Fruit fly (Drosophila melanogaster): ENCODE measurements around the gene CG13457.

Gene CG13457

dm6 chr3L:15113257-15113656 lies 17.9 kb downstream of the CG13457 start, which contains the start of gene CG13458:
Gene CG13458 (plus strand): TSS chr3L:15113557.
- TF ChIP-seq jim (GFP tag; optimal IDR thresholded peaks at IDR 0.05) (no peak), Rel (GFP tag; optimal IDR thresholded peaks at IDR 0.05) (no peak), Rel (tag; optimal IDR thresholded peaks at IDR 0.05) (no peak), GATAd (GFP tag; optimal IDR thresholded peaks at IDR 0.05) (no peak), Hnf4 (GFP tag; optimal IDR thresholded peaks at IDR 0.05) (no peak), rgr (GFP tag; optimal IDR thresholded peaks at IDR 0.05) (no peak), CG9705 (GFP tag; optimal IDR thresholded peaks at IDR 0.05) (no peak), h (GFP tag; optimal IDR thresholded peaks at IDR 0.05) (no peak), Hr83 (GFP tag; optimal IDR thresholded peaks at IDR 0.05; ENCODE audit: poor library complexity, severe bottlenecking) (no peak), lola (GFP tag; optimal IDR thresholded peaks at IDR 0.05) (no peak), br (GFP tag; optimal IDR thresholded peaks at IDR 0.05) (no peak), ey (GFP tag; optimal IDR thresholded peaks at IDR 0.05) (no peak), CG32264 (GFP tag; optimal IDR thresholded peaks at IDR 0.05) (no peak), Sp1 (GFP tag; optimal IDR thresholded peaks at IDR 0.05) (no peak)

dm6 chr3L:15108948-15109347 lies 22.2 kb downstream of the CG13457 start:
- TF ChIP-seq Hr78 (GFP tag; optimal IDR thresholded peaks at IDR 0.05): no peak
- TF ChIP-seq Sp1 (GFP tag; optimal IDR thresholded peaks at IDR 0.05): no peak
- TF ChIP-seq tai (GFP tag; optimal IDR thresholded peaks at IDR 0.05): no peak
- TF ChIP-seq CrebA (GFP tag; optimal IDR thresholded peaks at IDR 0.05; ENCODE audit: borderline replicate concordance): no peak
- TF ChIP-seq HLH106 (tag; optimal IDR thresholded peaks at IDR 0.05): peak; percentile 40
- no peak for TF ChIP-seq lola (GFP tag; optimal IDR thresholded peaks at IDR 0.05)
- TF ChIP-seq Jra (GFP tag; optimal IDR thresholded peaks at IDR 0.05): no peak
- peak; percentile 47 for TF ChIP-seq Myc (optimal IDR thresholded peaks at IDR 0.05)
- no peak for TF ChIP-seq psq (GFP tag; optimal IDR thresholded peaks at IDR 0.05)

- TF ChIP-seq Rel (GFP tag; optimal IDR thresholded peaks at IDR 0.05) (no peak), Rel (tag; optimal IDR thresholded peaks at IDR 0.05) (no peak), CG32264 (GFP tag; optimal IDR thresholded peaks at IDR 0.05) (no peak), ey (GFP tag; optimal IDR thresholded peaks at IDR 0.05) (no peak), CG9705 (GFP tag; optimal IDR thresholded peaks at IDR 0.05) (no peak), Hr83 (GFP tag; optimal IDR thresholded peaks at IDR 0.05; ENCODE audit: poor library complexity, severe bottlenecking) (no peak), Dfd (GFP tag; optimal IDR thresholded peaks at IDR 0.05) (no peak), pan (optimal IDR thresholded peaks at IDR 0.05) (no peak), CrebA (GFP tag; optimal IDR thresholded peaks at IDR 0.05; ENCODE audit: borderline replicate concordance) (no peak), sage (GFP tag; optimal IDR thresholded peaks at IDR 0.05) (no peak), dl (GFP tag; optimal IDR thresholded peaks at IDR 0.05; ENCODE audit: insufficient read depth in 1 of 2, partially characterized antibody in 2 of 2) (no peak), Abd-B (GFP tag; optimal IDR thresholded peaks at IDR 0.05) (no peak), woc (GFP tag; optimal IDR thresholded peaks at IDR 0.05) (no peak), GATAd (GFP tag; optimal IDR thresholded peaks at IDR 0.05) (no peak), tai (GFP tag; optimal IDR thresholded peaks at IDR 0.05) (no peak), h (GFP tag; optimal IDR thresholded peaks at IDR 0.05) (no peak), sv (GFP tag; optimal IDR thresholded peaks at IDR 0.05) (no peak), Sp1 (GFP tag; optimal IDR thresholded peaks at IDR 0.05) (no peak)
Observed at dm6 chr3L:15108524-15108923, 22.7 kb downstream of the CG13457 start.

dm6 chr3L:15107776-15108379 lies 23.3 kb downstream of the CG13457 start:
- no peak for TF ChIP-seq jim (GFP tag; optimal IDR thresholded peaks at IDR 0.05)
- TF ChIP-seq foxo (GFP tag; optimal IDR thresholded peaks at IDR 0.05): peak in 1 of 2 experiments; percentile 95
- TF ChIP-seq usp (GFP tag; optimal IDR thresholded peaks at IDR 0.05): no peak
- TF ChIP-seq Jra (GFP tag; optimal IDR thresholded peaks at IDR 0.05): peak; percentile 85
- TF ChIP-seq OdsH (GFP tag; optimal IDR thresholded peaks at IDR 0.05): peak; percentile 94
- peak; percentile 97 for TF ChIP-seq Sp1 (GFP tag; optimal IDR thresholded peaks at IDR 0.05)
- no peak for TF ChIP-seq pan (optimal IDR thresholded peaks at IDR 0.05)
- no peak for TF ChIP-seq Hr78 (GFP tag; optimal IDR thresholded peaks at IDR 0.05)
- peak; percentile 61 for TF ChIP-seq sage (GFP tag; optimal IDR thresholded peaks at IDR 0.05)
- peak; percentile 76 for TF ChIP-seq dsf (GFP tag; optimal IDR thresholded peaks at IDR 0.05; ENCODE audit: borderline replicate concordance)
- peak; percentile 9 for TF ChIP-seq Hr83 (GFP tag; optimal IDR thresholded peaks at IDR 0.05; ENCODE audit: poor library complexity, severe bottlenecking)
- TF ChIP-seq Mio (GFP tag; optimal IDR thresholded peaks at IDR 0.05): peak; percentile 40
- TF ChIP-seq Dfd (GFP tag; optimal IDR thresholded peaks at IDR 0.05): no peak
- TF ChIP-seq CG9705 (GFP tag; optimal IDR thresholded peaks at IDR 0.05): peak; percentile 92
- peak; percentile 83 for TF ChIP-seq tai (GFP tag; optimal IDR thresholded peaks at IDR 0.05)
- TF ChIP-seq fru (GFP tag; optimal IDR thresholded peaks at IDR 0.05): peak; percentile 95
- TF ChIP-seq Dif (GFP tag; optimal IDR thresholded peaks at IDR 0.05; ENCODE audit: partially characterized antibody): peak; percentile 12
- peak; percentile 92 for TF ChIP-seq ey (GFP tag; optimal IDR thresholded peaks at IDR 0.05)
- TF ChIP-seq Rel (GFP tag; optimal IDR thresholded peaks at IDR 0.05): peak; percentile 88
- TF ChIP-seq Rel (tag; optimal IDR thresholded peaks at IDR 0.05): peak; percentile 47
- peak; percentile 97 for TF ChIP-seq woc (GFP tag; optimal IDR thresholded peaks at IDR 0.05)
- peak; percentile 96 for TF ChIP-seq HLH106 (tag; optimal IDR thresholded peaks at IDR 0.05)
- TF ChIP-seq GATAd (GFP tag; optimal IDR thresholded peaks at IDR 0.05): no peak
- peak; percentile 96 for TF ChIP-seq psq (GFP tag; optimal IDR thresholded peaks at IDR 0.05)
- TF ChIP-seq Vsx2 (GFP tag; optimal IDR thresholded peaks at IDR 0.05; ENCODE audit: partially characterized antibody): no peak
- no peak for TF ChIP-seq lola (GFP tag; optimal IDR thresholded peaks at IDR 0.05)
- peak in 1 of 2 experiments; percentile 17 for TF ChIP-seq dl (GFP tag; optimal IDR thresholded peaks at IDR 0.05; ENCODE audit: insufficient read depth in 1 of 2, partially characterized antibody in 2 of 2)
- TF ChIP-seq Hnf4 (GFP tag; optimal IDR thresholded peaks at IDR 0.05): peak; percentile 81
- peak; percentile 93 for TF ChIP-seq rgr (GFP tag; optimal IDR thresholded peaks at IDR 0.05)
- TF ChIP-seq CrebA (GFP tag; optimal IDR thresholded peaks at IDR 0.05; ENCODE audit: borderline replicate concordance): no peak
- TF ChIP-seq N (GFP tag; optimal IDR thresholded peaks at IDR 0.05): no peak
- TF ChIP-seq brk (GFP tag; optimal IDR thresholded peaks at IDR 0.05): peak; percentile 93
- peak; percentile 94 for TF ChIP-seq h (GFP tag; optimal IDR thresholded peaks at IDR 0.05)
- peak; percentile 72 for TF ChIP-seq CG32264 (GFP tag; optimal IDR thresholded peaks at IDR 0.05)
